Fruit fly (Drosophila melanogaster) whole organism, embryonic: ENCODE measurements around the gene CG13380.

ENCODE experiments used
- Awh ChIP-seq: fragments of 200-800 bp; sonication (Bioruptor generic); IDR thresholded peaks from 2 replicates; pipeline ENCODE4, ENCODE4 v1.3.6; 2022; ENCODE audit warnings: missing biosample characterization, missing genetic modification characterization
- CG1024 ChIP-seq: fragments of 200-800 bp; sonication (Bioruptor generic); IDR thresholded peaks from 2 replicates; pipeline ENCODE4 v1.3.6; 2022; ENCODE audit warnings: missing biosample characterization, missing genetic modification characterization
- CG10565 ChIP-seq: fragments of 200-800 bp; sonication (Bioruptor generic); optimal IDR thresholded peaks from 3 replicates; lab custom pipeline; 2016; ENCODE audit warnings: missing biosample characterization, mild to moderate bottlenecking, missing genetic modification characterization
- CG12219 ChIP-seq: fragments of 200-800 bp; sonication (Bioruptor generic); optimal IDR thresholded peaks from 3 replicates; lab custom pipeline; 2018; ENCODE audit warnings: missing biosample characterization, mild to moderate bottlenecking, missing genetic modification characterization
- CG13123 ChIP-seq: fragments of 200-800 bp; sonication (Bioruptor generic); optimal IDR thresholded peaks from 2 replicates; lab custom pipeline; 2016; ENCODE audit warnings: missing biosample characterization, missing genetic modification characterization
- CG14014 ChIP-seq: fragments of 200-800 bp; sonication (Bioruptor generic); IDR thresholded peaks from 2 replicates; pipeline ENCODE4 v1.3.6; 2022; ENCODE audit warnings: missing biosample characterization, missing genetic modification characterization
- CG14441 ChIP-seq: fragments of 200-800 bp; sonication (Bioruptor generic); IDR thresholded peaks from 2 replicates; pipeline ENCODE4 v1.3.6; 2022; ENCODE audit warnings: missing biosample characterization, missing genetic modification characterization
- CG16863 ChIP-seq: fragments of 200-800 bp; sonication (Bioruptor generic); optimal IDR thresholded peaks from 3 replicates; lab custom pipeline; 2016; ENCODE audit warnings: missing biosample characterization, missing genetic modification characterization
- CG17361 ChIP-seq: fragments of 200-800 bp; sonication (Bioruptor generic); IDR thresholded peaks from 3 replicates; pipeline ENCODE4 v1.3.6; 2022; ENCODE audit warnings: missing biosample characterization, missing genetic modification characterization
- CG2120 ChIP-seq: fragments of 200-800 bp; sonication (Bioruptor generic); optimal IDR thresholded peaks from 3 replicates; lab custom pipeline; 2016; ENCODE audit warnings: missing biosample characterization, missing genetic modification characterization
- CG34224 ChIP-seq: fragments of 200-800 bp; sonication (Bioruptor generic); IDR thresholded peaks from 3 replicates; pipeline ENCODE4 v1.3.6; 2022; ENCODE audit warnings: missing biosample characterization, missing genetic modification characterization; ENCODE audit not compliant: partially characterized antibody
- CG42726 ChIP-seq: fragments of 200-800 bp; sonication (Bioruptor generic); IDR thresholded peaks from 2 replicates; pipeline ENCODE4 v1.3.6; 2022; ENCODE audit warnings: missing biosample characterization, missing genetic modification characterization; ENCODE audit not compliant: partially characterized antibody
- CG4282 ChIP-seq: fragments of 200-800 bp; sonication (Bioruptor generic); optimal IDR thresholded peaks from 2 replicates; lab custom pipeline; 2016; ENCODE audit warnings: missing biosample characterization, missing genetic modification characterization
- CG4707 ChIP-seq: fragments of 200-800 bp; sonication (Bioruptor generic); optimal IDR thresholded peaks from 2 replicates; lab custom pipeline; 2018; ENCODE audit warnings: missing biosample characterization, mild to moderate bottlenecking, missing genetic modification characterization, moderate library complexity
- CG8359 ChIP-seq: fragments of 200-800 bp; sonication (Bioruptor generic); optimal IDR thresholded peaks from 2 replicates; lab custom pipeline; 2017; ENCODE audit warnings: missing biosample characterization, mild to moderate bottlenecking, missing genetic modification characterization, borderline replicate concordance
- CG8388 ChIP-seq: fragments of 200-800 bp; sonication (Bioruptor generic); optimal IDR thresholded peaks from 2 replicates; lab custom pipeline; 2019; ENCODE audit warnings: missing biosample characterization, mild to moderate bottlenecking, missing genetic modification characterization, moderate library complexity
- CG8478 ChIP-seq: fragments of >200 bp; optimal IDR thresholded peaks from 2 replicates; lab custom pipeline; 2018
- CG9727 ChIP-seq: fragments of 200-800 bp; sonication (Bioruptor generic); optimal IDR thresholded peaks from 3 replicates; lab custom pipeline; 2017; ENCODE audit warnings: missing biosample characterization, mild to moderate bottlenecking, missing genetic modification characterization
- CG9876 ChIP-seq: fragments of 200-800 bp; sonication (Bioruptor generic); optimal IDR thresholded peaks from 2 replicates; lab custom pipeline; 2016; ENCODE audit warnings: missing biosample characterization, missing genetic modification characterization
- CG9932 ChIP-seq: fragments of 200-800 bp; sonication (Bioruptor generic); IDR thresholded peaks from 2 replicates; pipeline ENCODE4 v1.3.6; 2022; ENCODE audit warnings: missing biosample characterization, missing genetic modification characterization
- Camta ChIP-seq: fragments of 200-800 bp; sonication (Bioruptor generic); optimal IDR thresholded peaks from 2 replicates; lab custom pipeline; 2016; ENCODE audit warnings: missing biosample characterization, missing genetic modification characterization
- CkIIα-i1 ChIP-seq: fragments of 200-800 bp; sonication (Bioruptor generic); IDR thresholded peaks from 2 replicates; pipeline ENCODE4 v1.3.6; 2022; ENCODE audit warnings: missing biosample characterization, missing genetic modification characterization
- D19A ChIP-seq: fragments of 200-800 bp; optimal IDR thresholded peaks from 3 replicates; lab custom pipeline; 2019; ENCODE audit warnings: missing biosample characterization, mild to moderate bottlenecking, missing genetic modification characterization, moderate library complexity
- Deaf1 ChIP-seq: fragments of 200-800 bp; optimal IDR thresholded peaks from 3 replicates; lab custom pipeline; 2019; ENCODE audit warnings: missing biosample characterization, mild to moderate bottlenecking, missing genetic modification characterization, moderate library complexity
- Drgx ChIP-seq: fragments of 200-800 bp; sonication (Bioruptor generic); IDR thresholded peaks from 2 replicates; pipeline ENCODE4 v1.3.6; 2022; ENCODE audit warnings: missing biosample characterization, missing genetic modification characterization
- E2f2 ChIP-seq: fragments of 200-800 bp; sonication (Bioruptor generic); IDR thresholded peaks from 2 replicates; pipeline ENCODE4 v1.3.6; 2022; ENCODE audit warnings: missing biosample characterization, missing genetic modification characterization
- Ets65A ChIP-seq: fragments of 200-800 bp; sonication (Bioruptor generic); peaks from one replicate; lab custom pipeline; 2016; ENCODE audit warnings: missing biosample characterization, missing genetic modification characterization
- Fer2 ChIP-seq: fragments of 200-800 bp; sonication (Bioruptor generic); optimal IDR thresholded peaks from 2 replicates; lab custom pipeline; 2018; ENCODE audit warnings: missing biosample characterization, mild to moderate bottlenecking, missing genetic modification characterization, moderate library complexity
- Hand ChIP-seq: fragments of 200-800 bp; sonication (Bioruptor generic); optimal IDR thresholded peaks from 2 replicates; lab custom pipeline; 2017; ENCODE audit warnings: mild to moderate bottlenecking, missing biosample characterization, missing genetic modification reagents, missing genetic modification characterization
- Med ChIP-seq: fragments of 200-800 bp; sonication (Bioruptor generic); peaks from one replicate; lab custom pipeline; 2016; ENCODE audit warnings: missing biosample characterization, missing genetic modification characterization, mild to moderate bottlenecking, inconsistent platforms, moderate library complexity
- PHDP ChIP-seq: fragments of 200-800 bp; sonication (Bioruptor generic); optimal IDR thresholded peaks from 3 replicates; lab custom pipeline; 2018; ENCODE audit warnings: missing biosample characterization, mild to moderate bottlenecking, missing genetic modification characterization, moderate library complexity
- ase ChIP-seq: fragments of 200-800 bp; sonication (Bioruptor generic); IDR thresholded peaks from 3 replicates; pipeline ENCODE4 v1.3.6; 2022; ENCODE audit warnings: missing biosample characterization, missing genetic modification characterization
- az2 ChIP-seq: fragments of 200-800 bp; sonication (Bioruptor generic); optimal IDR thresholded peaks from 3 replicates; lab custom pipeline; 2016; ENCODE audit warnings: missing biosample characterization, missing genetic modification characterization
- br ChIP-seq: fragments of >200 bp; optimal IDR thresholded peaks from 2 replicates; lab custom pipeline; 2017
- caup ChIP-seq: fragments of 200-800 bp; sonication (Bioruptor generic); optimal IDR thresholded peaks from 3 replicates; lab custom pipeline; 2017; ENCODE audit warnings: missing biosample characterization, mild to moderate bottlenecking, missing genetic modification characterization, moderate library complexity; ENCODE audit not compliant: severe bottlenecking
- crol ChIP-seq: fragments of 200-800 bp; sonication (Bioruptor generic); IDR thresholded peaks from 2 replicates; pipeline ENCODE4 v1.3.6; 2022; ENCODE audit warnings: missing biosample characterization, missing genetic modification characterization
- da ChIP-seq: fragments of 200-800 bp; sonication (Bioruptor generic); optimal IDR thresholded peaks from 2 replicates; lab custom pipeline; 2016; ENCODE audit warnings: missing biosample characterization, missing genetic modification characterization
- dmrt11E ChIP-seq: fragments of 200-800 bp; sonication (Bioruptor generic); optimal IDR thresholded peaks from 3 replicates; lab custom pipeline; 2018; ENCODE audit warnings: missing biosample characterization, mild to moderate bottlenecking, missing genetic modification characterization, moderate library complexity
- gcm ChIP-seq: fragments of 200-800 bp; sonication (Bioruptor generic); optimal IDR thresholded peaks from 2 replicates; lab custom pipeline; 2019; ENCODE audit warnings: missing biosample characterization, mild to moderate bottlenecking, missing genetic modification characterization, moderate library complexity
- h ChIP-seq: fragments of >200 bp; optimal IDR thresholded peaks from 2 replicates; lab custom pipeline; 2017
- ham ChIP-seq: fragments of 200-800 bp; sonication (Bioruptor generic); IDR thresholded peaks from 2 replicates; pipeline ENCODE4 v1.3.6; 2022; ENCODE audit warnings: missing biosample characterization, missing genetic modification characterization
- hb ChIP-seq: fragments of 200-800 bp; sonication (Bioruptor generic); IDR thresholded peaks from 3 replicates; pipeline ENCODE4 v1.3.6; 2022; ENCODE audit warnings: missing biosample characterization, missing genetic modification characterization; ENCODE audit not compliant: partially characterized antibody
- mld ChIP-seq: fragments of 200-800 bp; sonication (Bioruptor generic); IDR thresholded peaks from 3 replicates; pipeline ENCODE4 v1.3.6; 2022; ENCODE audit warnings: missing biosample characterization, missing genetic modification characterization; ENCODE audit not compliant: partially characterized antibody
- nmo ChIP-seq: fragments of 200-800 bp; sonication (Bioruptor generic); optimal IDR thresholded peaks from 2 replicates; lab custom pipeline; 2018; ENCODE audit warnings: missing biosample characterization, mild to moderate bottlenecking, missing genetic modification characterization, moderate library complexity
- sc ChIP-seq, 3 experiments: fragments of >200 bp in 2 of 3; fragments of 200-800 bp in 1 of 3; sonication (Bioruptor generic) in 1 of 3; optimal IDR thresholded peaks; 2 replicates in 2 of 3; 3 replicates in 1 of 3; lab custom pipeline; 2017; ENCODE audit warnings: mild to moderate bottlenecking in 1 of 3, missing biosample characterization in 1 of 3, missing genetic modification characterization in 1 of 3, missing genetic modification reagents in 1 of 3
- sens ChIP-seq: fragments of 200-800 bp; sonication (Bioruptor generic); peaks from one replicate; lab custom pipeline; 2016; ENCODE audit warnings: missing biosample characterization, missing genetic modification characterization
- vfl ChIP-seq: fragments of 200-800 bp; sonication (Bioruptor generic); optimal IDR thresholded peaks from 2 replicates; lab custom pipeline; 2016; ENCODE audit warnings: missing biosample characterization, missing genetic modification characterization
- yki ChIP-seq: fragments of >200 bp; optimal IDR thresholded peaks from 3 replicates; lab custom pipeline; 2018
- zf30C ChIP-seq: fragments of 200-800 bp; sonication (Bioruptor generic); optimal IDR thresholded peaks from 3 replicates; lab custom pipeline; 2018; ENCODE audit warnings: missing biosample characterization, mild to moderate bottlenecking, missing genetic modification characterization

CG13380 gene

dm6 chr3L:18627657-18628455, 10.1 kb upstream of the CG13380 start (continued):
- TF ChIP-seq PHDP (tag; lab: Kevin White, UChicago) (no peak), gcm (peak; percentile 7), CG14441 (0 out of 2 replicates have a peak, but pooled peaks have one; percentile 12), CG10565 (GFP tag; lab: Kevin White, UChicago) (no peak), crol (peak; percentile 90), CG2120 (GFP tag; lab: Kevin White, UChicago) (no peak), D19A (peak; percentile 41), Awh (GFP tag; lab: Robert Waterston, UW) (0 out of 2 replicates have a peak, but pooled peaks have one; percentile 49), CG8388 (peak; percentile 10)

DNA sequence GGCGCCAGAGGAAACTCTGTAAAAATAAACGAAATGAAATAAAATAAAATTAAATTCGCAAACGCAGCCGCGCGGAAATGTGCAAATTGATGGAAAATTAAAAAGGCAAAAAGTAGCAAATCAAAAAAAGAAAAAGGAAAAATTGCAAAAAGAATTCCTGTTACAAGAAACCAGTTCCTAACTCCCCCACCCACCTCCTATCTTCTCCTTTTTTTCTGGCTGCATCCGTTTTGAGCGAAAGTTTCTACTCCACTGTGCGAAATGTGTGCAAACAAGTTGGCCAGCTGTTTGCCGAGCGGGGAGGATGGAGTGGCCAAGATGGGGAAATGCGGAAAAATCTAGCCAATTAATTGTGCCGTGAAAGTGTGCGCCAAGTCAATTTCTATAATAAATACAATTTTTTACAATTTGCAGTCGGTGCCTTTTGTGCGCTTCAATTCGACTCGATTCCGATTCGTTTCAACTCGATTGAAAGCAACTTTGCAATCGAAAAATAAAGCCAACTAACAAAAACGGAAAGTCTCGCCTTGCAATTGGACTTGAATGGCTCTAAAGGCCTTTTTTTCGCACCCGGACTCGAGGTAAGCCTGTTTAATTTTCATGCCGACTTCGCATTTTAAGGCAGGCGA, 8.8 kb upstream of the CG13380 start:
- TF ChIP-seq yki (lab: Kevin White, UChicago) (no peak), Ets65A (GFP tag; lab: Kevin White, UChicago) (peak; percentile 57), az2 (GFP tag; lab: Kevin White, UChicago) (no peak), sc (optimal IDR thresholded peaks at IDR 0.05; lab: Kevin White, UChicago) (no peak), sc (GFP tag; optimal IDR thresholded peaks at IDR 0.05; lab: Kevin White, UChicago) (no peak), Drgx (GFP tag; lab: Robert Waterston, UW) (peak; percentile 49; the same call in 1 of the 2 replicates), dmrt11E (tag; lab: Kevin White, UChicago) (no peak), CG4282 (GFP tag; lab: Kevin White, UChicago) (no peak), Fer2 (tag; lab: Kevin White, UChicago) (no peak), ham (no peak), mld (GFP tag; lab: Robert Waterston, UW) (no peak), vfl (GFP tag; lab: Kevin White, UChicago) (no peak), caup (GFP tag; lab: Kevin White, UChicago) (no peak), CG9876 (GFP tag; lab: Kevin White, UChicago) (no peak), CG16863 (no peak), E2f2 (GFP tag; lab: Robert Waterston, UW) (no peak), zf30C (GFP tag; lab: Kevin White, UChicago) (no peak), CG42726 (GFP tag; lab: Robert Waterston, UW) (no peak), nmo (GFP tag; lab: Kevin White, UChicago) (no peak), Med (GFP tag; lab: Kevin White, UChicago) (no peak), CG1024 (GFP tag; lab: Robert Waterston, UW) (no peak), ase (GFP tag; lab: Robert Waterston, UW) (no peak), CG17361 (GFP tag; lab: Robert Waterston, UW) (no peak), CG12219 (no peak), h (lab: Kevin White, UChicago) (no peak), CG8478 (no peak), CG4707 (GFP tag; lab: Kevin White, UChicago) (no peak), Hand (no peak), CkIIα-i1 (GFP tag; lab: Robert Waterston, UW) (no peak), CG8359 (GFP tag; lab: Kevin White, UChicago) (no peak), CG13123 (GFP tag; lab: Kevin White, UChicago) (no peak), Camta (GFP tag; lab: Kevin White, UChicago) (no peak), Deaf1 (tag; lab: Kevin White, UChicago) (no peak), CG34224 (GFP tag; lab: Robert Waterston, UW) (no peak), br (lab: Kevin White, UChicago) (no peak), CG14014 (GFP tag; lab: Robert Waterston, UW) (0 out of 2 replicates have a peak, but pooled peaks have one; percentile 23), CG9727 (GFP tag; lab: Kevin White, UChicago) (no peak), hb (no peak), da (GFP tag; lab: Kevin White, UChicago) (no peak), sens (GFP tag; lab: Kevin White, UChicago) (peak; percentile 34), CG9932 (GFP tag; lab: Robert Waterston, UW) (no peak)
